Worm (Caenorhabditis elegans) whole organism, L3 larva: ENCODE results near the gene Y4C6A.3.

Experiments used
- ZK546.5 ChIP-seq: sonication (generic microtip); optimal IDR thresholded peaks from 2 replicates; lab custom pipeline; 2017; ENCODE audit warnings: missing biosample characterization, missing genetic modification characterization
- aly-2 ChIP-seq: fragments of 150-350 bp; optimal IDR thresholded peaks from 2 replicates; lab custom pipeline; 2014; ENCODE audit warnings: missing biosample characterization, missing genetic modification characterization
- ceh-82 ChIP-seq: fragments of 150-350 bp; optimal IDR thresholded peaks from 2 replicates; lab custom pipeline; 2014; ENCODE audit warnings: missing biosample characterization, missing genetic modification characterization
- egl-5 ChIP-seq: fragments of 150-350 bp; optimal IDR thresholded peaks from 2 replicates; lab custom pipeline; 2017; ENCODE audit warnings: missing biosample characterization, missing genetic modification reagents, missing genetic modification characterization, inconsistent platforms
- fkh-10 ChIP-seq: sonication (generic microtip); optimal IDR thresholded peaks from 2 replicates; lab custom pipeline; 2017; ENCODE audit warnings: missing biosample characterization, missing genetic modification reagents, missing genetic modification characterization
- nfya-1 ChIP-seq: sonication (generic microtip); optimal IDR thresholded peaks from 2 replicates; lab custom pipeline; 2017; ENCODE audit warnings: missing genetic modification characterization, mild to moderate bottlenecking, missing compliant biosample characterization, antibody characterized with exemption, moderate library complexity; ENCODE audit not compliant: insufficient read depth
- nhr-12 ChIP-seq: fragments of 150-350 bp; optimal IDR thresholded peaks from 2 replicates; lab custom pipeline; 2014; ENCODE audit warnings: missing biosample characterization, missing genetic modification characterization
- nhr-23 ChIP-seq: fragments of 150-350 bp; optimal IDR thresholded peaks from 2 replicates; lab custom pipeline; 2014; ENCODE audit warnings: missing biosample characterization, missing genetic modification reagents, missing genetic modification characterization
- nhr-237 ChIP-seq: fragments of 150-350 bp; optimal IDR thresholded peaks from 2 replicates; lab custom pipeline; 2014; ENCODE audit warnings: missing biosample characterization, missing genetic modification characterization
- nhr-43 ChIP-seq: sonication (generic microtip); optimal IDR thresholded peaks from 2 replicates; lab custom pipeline; 2016; ENCODE audit warnings: mild to moderate bottlenecking, missing genetic modification characterization, missing compliant biosample characterization; ENCODE audit not compliant: poor library complexity, severe bottlenecking
- nhr-76 ChIP-seq: fragments of 150-350 bp; sonication (generic microtip); optimal IDR thresholded peaks from 5 replicates; lab custom pipeline; 2014; ENCODE audit warnings: missing biosample characterization, missing genetic modification characterization
- skn-1 ChIP-seq: fragments of 150-350 bp; optimal IDR thresholded peaks from 2 replicates; lab custom pipeline; 2014; ENCODE audit warnings: missing biosample characterization, missing genetic modification characterization
- ztf-11 ChIP-seq: fragments of 150-350 bp; optimal IDR thresholded peaks from 2 replicates; lab custom pipeline; 2014; ENCODE audit warnings: missing biosample characterization, missing genetic modification characterization

DNA sequence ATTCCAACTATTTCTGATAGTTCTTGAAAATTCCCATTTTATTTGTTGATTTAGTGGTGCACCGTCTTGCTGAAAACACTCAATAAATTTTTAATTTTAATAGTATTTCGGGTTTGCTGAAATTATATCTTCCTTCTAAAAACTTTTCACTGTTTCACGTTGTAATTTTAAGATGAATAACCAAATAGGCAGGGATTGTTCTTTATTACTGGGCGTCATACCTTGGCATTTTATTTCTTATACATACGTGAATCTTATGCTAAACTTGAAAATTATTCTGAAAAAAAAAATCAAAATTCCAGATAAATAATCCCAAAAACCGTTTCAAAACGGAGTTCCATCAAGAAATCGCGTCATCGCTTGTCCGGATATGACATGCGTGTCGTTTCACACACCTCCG lies 17.2 kb downstream of the Y4C6A.3 start, which contains the start of gene mgl-3:
- TF ChIP-seq nhr-23 (tag; lab: Kevin White, UChicago) = no peak
- TF ChIP-seq ZK546.5 (tag; lab: Kevin White, UChicago) = no peak
- no peak for TF ChIP-seq ceh-82 (tag; lab: Kevin White, UChicago)
- no peak for TF ChIP-seq egl-5
- TF ChIP-seq nhr-43 (tag; lab: Kevin White, UChicago) = no peak
- TF ChIP-seq nfya-1 (tag; lab: Kevin White, UChicago) = no peak
- TF ChIP-seq ztf-11 (tag; lab: Kevin White, UChicago) = no peak
- TF ChIP-seq aly-2 (tag; lab: Kevin White, UChicago) = no peak
- TF ChIP-seq skn-1 = no peak
- TF ChIP-seq fkh-10 = no peak
- TF ChIP-seq nhr-12 = no peak
- no peak for TF ChIP-seq nhr-237 (tag; lab: Kevin White, UChicago)
- TF ChIP-seq nhr-76 (tag; lab: Kevin White, UChicago) = no peak
